Worm (Caenorhabditis elegans) whole organism, late embryonic: ENCODE results near the gene F52B10.3.

ENCODE experiments used
- C38D4.7 ChIP-seq: fragments of 200-800 bp; sonication (Bioruptor generic); optimal IDR thresholded peaks from 2 replicates; lab custom pipeline; 2018; ENCODE audit warnings: mild to moderate bottlenecking, missing genetic modification characterization, moderate library complexity, missing compliant biosample characterization
- K09A11.1 ChIP-seq: sonication (generic microtip); optimal IDR thresholded peaks from 2 replicates; lab custom pipeline; 2017; ENCODE audit warnings: antibody characterized with exemption, mild to moderate bottlenecking, missing genetic modification characterization, missing compliant biosample characterization; ENCODE audit not compliant: insufficient read depth
- ahr-1 ChIP-seq: sonication (generic microtip); optimal IDR thresholded peaks from 2 replicates; lab custom pipeline; 2016; ENCODE audit warnings: missing genetic modification characterization, missing compliant biosample characterization
- ceh-14 ChIP-seq: sonication (generic microtip); optimal IDR thresholded peaks from 2 replicates; lab custom pipeline; 2016; ENCODE audit warnings: missing genotype, missing genetic modification characterization, missing compliant biosample characterization
- ceh-18 ChIP-seq: sonication (generic microtip); optimal IDR thresholded peaks from 2 replicates; lab custom pipeline; 2016; ENCODE audit warnings: missing genetic modification characterization, missing compliant biosample characterization
- ceh-2 ChIP-seq: sonication (generic microtip); optimal IDR thresholded peaks from 2 replicates; lab custom pipeline; 2016; ENCODE audit warnings: missing genotype, missing genetic modification characterization, missing compliant biosample characterization
- ceh-22 ChIP-seq: sonication (generic microtip); optimal IDR thresholded peaks from 2 replicates; lab custom pipeline; 2017; ENCODE audit warnings: missing biosample characterization, missing genetic modification characterization
- ceh-24 ChIP-seq: sonication (generic microtip); optimal IDR thresholded peaks from 2 replicates; lab custom pipeline; 2016; ENCODE audit warnings: mild to moderate bottlenecking, missing genetic modification characterization, missing compliant biosample characterization
- ceh-31 ChIP-seq: sonication (generic microtip); optimal IDR thresholded peaks from 2 replicates; lab custom pipeline; 2016; ENCODE audit warnings: missing genetic modification characterization, missing compliant biosample characterization
- ceh-48 ChIP-seq: sonication (generic microtip); optimal IDR thresholded peaks from 2 replicates; lab custom pipeline; 2016; ENCODE audit warnings: missing genetic modification characterization, inconsistent platforms, missing compliant biosample characterization
- ceh-9 ChIP-seq: sonication (generic microtip); optimal IDR thresholded peaks from 2 replicates; lab custom pipeline; 2016; ENCODE audit warnings: mild to moderate bottlenecking, missing genetic modification characterization, inconsistent platforms, missing compliant biosample characterization
- che-1 ChIP-seq: sonication (generic microtip); optimal IDR thresholded peaks from 2 replicates; lab custom pipeline; 2016; ENCODE audit warnings: mild to moderate bottlenecking, missing genetic modification characterization, missing compliant biosample characterization
- dmd-4 ChIP-seq: sonication (generic microtip); optimal IDR thresholded peaks from 2 replicates; lab custom pipeline; 2016; ENCODE audit warnings: borderline replicate concordance, missing genetic modification characterization, missing compliant biosample characterization
- dve-1 ChIP-seq: sonication (generic microtip); optimal IDR thresholded peaks from 2 replicates; lab custom pipeline; 2017; ENCODE audit warnings: antibody characterized with exemption, mild to moderate bottlenecking, missing genetic modification characterization, missing compliant biosample characterization
- elt-2 ChIP-seq: sonication (generic microtip); optimal IDR thresholded peaks from 2 replicates; lab custom pipeline; 2016; ENCODE audit warnings: missing genetic modification reagents, missing genetic modification characterization, missing compliant biosample characterization
- fkh-10 ChIP-seq: fragments of 150-350 bp; optimal IDR thresholded peaks from 2 replicates; lab custom pipeline; 2014; ENCODE audit warnings: missing biosample characterization, missing genetic modification reagents, missing genetic modification characterization
- hlh-30 ChIP-seq: sonication (generic microtip); optimal IDR thresholded peaks from 2 replicates; lab custom pipeline; 2017; ENCODE audit warnings: antibody characterized with exemption, missing genetic modification characterization, missing compliant biosample characterization; ENCODE audit not compliant: insufficient read depth
- lin-11 ChIP-seq: fragments of 200-800 bp; sonication (Bioruptor generic); optimal IDR thresholded peaks from 2 replicates; lab custom pipeline; 2018; ENCODE audit warnings: mild to moderate bottlenecking, missing genetic modification characterization, missing compliant biosample characterization
- mec-3 ChIP-seq: sonication (generic microtip); optimal IDR thresholded peaks from 2 replicates; lab custom pipeline; 2016; ENCODE audit warnings: borderline replicate concordance, missing genetic modification characterization, missing compliant biosample characterization
- nfya-1 ChIP-seq: sonication (generic microtip); optimal IDR thresholded peaks from 2 replicates; lab custom pipeline; 2017; ENCODE audit warnings: missing genetic modification characterization, mild to moderate bottlenecking, missing compliant biosample characterization, antibody characterized with exemption, moderate library complexity
- nhr-11 ChIP-seq: fragments of 150-350 bp; optimal IDR thresholded peaks from 2 replicates; lab custom pipeline; 2014; ENCODE audit warnings: missing biosample characterization, missing genetic modification characterization
- nhr-232 ChIP-seq: sonication (generic microtip); optimal IDR thresholded peaks from 2 replicates; lab custom pipeline; 2016; ENCODE audit warnings: missing genetic modification characterization, missing compliant biosample characterization
- npax-4 ChIP-seq: sonication (generic microtip); optimal IDR thresholded peaks from 2 replicates; lab custom pipeline; 2016; ENCODE audit warnings: missing genetic modification characterization, missing compliant biosample characterization
- odd-2 ChIP-seq: sonication (generic microtip); optimal IDR thresholded peaks from 2 replicates; lab custom pipeline; 2017; ENCODE audit warnings: antibody characterized with exemption, mild to moderate bottlenecking, missing genetic modification characterization, missing compliant biosample characterization
- pag-3 ChIP-seq: sonication (generic microtip); optimal IDR thresholded peaks from 2 replicates; lab custom pipeline; 2016; ENCODE audit warnings: missing compliant biosample characterization, missing genetic modification characterization, borderline replicate concordance
- pat-9 ChIP-seq: fragments of 200-800 bp; sonication (Bioruptor generic); optimal IDR thresholded peaks from 2 replicates; lab custom pipeline; 2018; ENCODE audit warnings: mild to moderate bottlenecking, missing genetic modification characterization, moderate library complexity, missing compliant biosample characterization
- pax-1 ChIP-seq: fragments of 150-350 bp; optimal IDR thresholded peaks from 2 replicates; lab custom pipeline; 2014; ENCODE audit warnings: missing biosample characterization, missing genetic modification characterization
- pha-2 ChIP-seq: sonication (generic microtip); optimal IDR thresholded peaks from 2 replicates; lab custom pipeline; 2017; ENCODE audit warnings: mild to moderate bottlenecking, missing genetic modification characterization, missing compliant biosample characterization
- pha-4 ChIP-seq: fragments of 150-350 bp; optimal IDR thresholded peaks from 2 replicates; lab custom pipeline; 2018; ENCODE audit warnings: missing biosample characterization, missing genetic modification reagents, missing genetic modification characterization
- ref-2 ChIP-seq: sonication (generic microtip); optimal IDR thresholded peaks from 2 replicates; lab custom pipeline; 2016; ENCODE audit warnings: missing genetic modification characterization, missing compliant biosample characterization
- sdc-2 ChIP-seq: sonication (generic microtip); optimal IDR thresholded peaks from 2 replicates; lab custom pipeline; 2016; ENCODE audit warnings: missing genotype, missing genetic modification characterization, missing compliant biosample characterization
- sox-2 ChIP-seq: fragments of 200-800 bp; sonication (Bioruptor generic); IDR thresholded peaks from 2 replicates; pipeline ENCODE4 v1.3.6; 2022; ENCODE audit warnings: missing genetic modification reagents, missing genetic modification characterization, missing compliant biosample characterization
- sox-4 ChIP-seq: sonication (generic microtip); optimal IDR thresholded peaks from 2 replicates; lab custom pipeline; 2017; ENCODE audit warnings: mild to moderate bottlenecking, missing genetic modification characterization, inconsistent platforms, missing compliant biosample characterization
- tbx-2 ChIP-seq: sonication (generic microtip); optimal IDR thresholded peaks from 2 replicates; lab custom pipeline; 2016; ENCODE audit warnings: missing genetic modification characterization, missing compliant biosample characterization
- ttx-3 ChIP-seq: sonication (generic microtip); optimal IDR thresholded peaks from 2 replicates; lab custom pipeline; 2016; ENCODE audit warnings: missing genetic modification reagents, missing genetic modification characterization, missing compliant biosample characterization
- unc-3 ChIP-seq, 2 experiments: fragments of 200-800 bp in 1 of 2; sonication (Bioruptor generic) in 1 of 2; sonication (generic microtip) in 1 of 2; conservative IDR thresholded peaks in 1 of 2; optimal IDR thresholded peaks in 1 of 2; 2 replicates each; pipeline versions ENCODE4 v1.3.6 to Lab custom; 2016 to 2022; ENCODE audit warnings: missing compliant biosample characterization in 2 of 2, missing genetic modification characterization in 2 of 2, missing genetic modification reagents in 1 of 2
- unc-86 ChIP-seq: sonication (generic microtip); optimal IDR thresholded peaks from 2 replicates; lab custom pipeline; 2016; ENCODE audit warnings: missing genetic modification characterization, missing compliant biosample characterization
- ztf-16 ChIP-seq: sonication (generic microtip); optimal IDR thresholded peaks from 2 replicates; lab custom pipeline; 2017; ENCODE audit warnings: missing genetic modification characterization, missing compliant biosample characterization

The F52B10.3 gene

ce11 chrX:2898256-2898655 is at the start of gene F52B10.3:
F52B10.3 (minus strand) TSS chrX:2898356.
- TF ChIP-seq ceh-48 (peak; percentile 64), ztf-16 (no peak), nfya-1 (tag; lab: Kevin White, UChicago) (peak; percentile 5), elt-2 (tag; lab: Kevin White, UChicago) (peak; percentile 1), lin-11 (no peak)

DNA sequence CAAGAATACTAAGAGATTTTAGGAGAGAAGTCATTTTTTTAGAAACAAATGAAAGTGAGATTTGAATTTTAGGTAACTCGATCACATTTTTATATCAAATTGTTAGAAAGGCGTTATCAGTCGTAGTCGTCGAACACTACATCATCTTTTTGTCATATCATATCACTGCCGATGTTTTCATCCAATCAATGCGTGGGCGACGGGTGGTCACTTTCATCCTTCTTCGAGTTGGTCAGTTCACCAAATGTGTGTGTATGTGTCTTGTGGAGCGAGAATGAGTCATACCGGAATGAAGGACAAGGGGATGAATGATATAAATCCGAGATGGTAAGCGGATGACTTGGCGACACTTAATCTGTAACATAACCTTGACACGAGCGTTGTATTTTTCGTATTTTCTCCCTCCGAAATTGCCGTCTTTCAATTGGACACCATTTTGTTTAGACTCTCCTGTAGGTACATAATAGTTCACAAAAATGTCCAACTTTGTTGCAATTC is 48.4 kb upstream of the F52B10.3 start, which contains the start of the genes Y41G9A.10 and Y41G9A.5:
Gene Y41G9A.10, minus strand, starts transcription at position 51 of the 498 bp plus-strand sequence.
Gene Y41G9A.5, plus strand, starts transcription at position 160 of the 498 bp plus-strand sequence.
- TF ChIP-seq ahr-1 (tag; lab: Kevin White, UChicago) (no peak), ceh-14 (tag; lab: Kevin White, UChicago) (no peak), hlh-30 (tag; lab: Kevin White, UChicago) (no peak), sox-2 (GFP tag; lab: Robert Waterston, UW) (no peak)

ce11 chrX:2945950-2946349 is 47.8 kb upstream of the F52B10.3 start:
- TF ChIP-seq pag-3 (tag; lab: Kevin White, UChicago) (no peak), pat-9 (tag; lab: Kevin White, UChicago) (no peak), ceh-22 (tag; lab: Kevin White, UChicago) (no peak), npax-4 (no peak), C38D4.7 (GFP tag; lab: Kevin White, UChicago) (no peak), K09A11.1 (tag; lab: Kevin White, UChicago) (no peak), sox-2 (GFP tag; lab: Robert Waterston, UW) (no peak), che-1 (tag; lab: Kevin White, UChicago) (no peak), nhr-11 (no peak), nhr-232 (tag; lab: Kevin White, UChicago) (no peak), dmd-4 (tag; lab: Kevin White, UChicago) (no peak), ceh-2 (no peak), ttx-3 (tag; lab: Kevin White, UChicago) (no peak), ceh-9 (tag; lab: Kevin White, UChicago) (no peak)

DNA sequence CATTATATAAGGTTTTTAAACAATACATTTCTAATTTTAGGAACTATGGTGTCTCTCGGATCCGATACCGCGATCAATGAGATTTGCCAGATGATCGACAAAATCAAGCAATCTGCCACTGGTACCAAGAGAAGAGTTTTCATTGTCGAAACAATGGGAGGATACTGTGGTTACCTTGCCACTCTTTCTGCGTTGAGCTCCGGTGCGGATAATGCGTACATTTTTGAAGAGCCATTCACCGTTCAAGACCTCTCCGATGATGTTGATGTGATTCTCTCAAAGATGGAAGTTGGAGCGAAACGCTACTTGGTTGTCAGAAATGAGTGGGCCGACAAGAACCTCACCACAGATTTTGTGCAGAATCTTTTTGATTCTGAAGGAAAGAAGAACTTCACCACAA is 45.5 kb upstream of the F52B10.3 start:
- TF ChIP-seq pha-2 (tag; lab: Kevin White, UChicago), result no peak
- TF ChIP-seq, all 69 proteins: peak for 0

ce11 chrX:2942327-2942726 is 44.2 kb upstream of the F52B10.3 start:
- TF ChIP-seq K09A11.1 (tag; lab: Kevin White, UChicago), result no peak
- TF ChIP-seq pag-3 (tag; lab: Kevin White, UChicago), result no peak
- TF ChIP-seq ceh-24 (tag; lab: Kevin White, UChicago), result no peak
- no peak for TF ChIP-seq unc-86 (tag; lab: Kevin White, UChicago)

DNA sequence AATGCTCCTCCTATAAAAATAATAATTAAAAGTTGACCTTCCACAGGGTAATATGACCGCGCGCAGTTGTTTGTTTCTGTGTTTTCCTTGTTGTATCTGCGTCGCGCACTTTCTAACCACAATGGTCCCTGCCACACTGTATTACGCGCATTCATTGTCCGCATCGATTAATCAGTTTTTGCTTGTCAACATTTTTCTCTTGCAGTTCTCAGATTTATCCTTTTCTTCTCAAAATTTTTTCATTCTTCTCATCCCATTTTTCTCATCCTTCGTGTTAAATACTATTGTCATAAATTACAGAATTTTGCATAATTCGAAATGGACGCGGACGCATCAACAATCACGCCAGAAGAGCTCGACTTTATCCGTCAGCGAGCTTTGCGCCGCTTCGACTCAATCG is 42.4 kb upstream of the F52B10.3 start, which contains the start of gene pfk-1.1:
Gene pfk-1.1, plus strand, starts transcription at position 301 of the 400 bp plus-strand sequence.
- TF ChIP-seq hlh-30 (tag; lab: Kevin White, UChicago), result no peak
- TF ChIP-seq sdc-2 (tag; lab: Kevin White, UChicago), result peak; percentile 64

ce11 chrX:2939526-2939925 is 41.4 kb upstream of the F52B10.3 start:
- no peak for TF ChIP-seq unc-3 (GFP tag; conservative IDR thresholded peaks at IDR 0.05; lab: Robert Waterston, UW)
- no peak for TF ChIP-seq unc-3 (tag; optimal IDR thresholded peaks at IDR 0.05; lab: Kevin White, UChicago)
- no peak for TF ChIP-seq K09A11.1 (tag; lab: Kevin White, UChicago)
- TF ChIP-seq npax-4, result no peak
- TF ChIP-seq odd-2 (tag; lab: Kevin White, UChicago), result no peak
- no peak for TF ChIP-seq mec-3 (tag; lab: Kevin White, UChicago)
- TF ChIP-seq ceh-18 (tag; lab: Kevin White, UChicago), result no peak
- TF ChIP-seq ceh-22 (tag; lab: Kevin White, UChicago), result no peak
- no peak for TF ChIP-seq pat-9 (tag; lab: Kevin White, UChicago)
- TF ChIP-seq ref-2 (tag; lab: Kevin White, UChicago), result no peak
- TF ChIP-seq fkh-10 (GFP tag; lab: Kevin White, UChicago), result no peak
- TF ChIP-seq sox-4, result no peak
- no peak for TF ChIP-seq hlh-30 (tag; lab: Kevin White, UChicago)
- no peak for TF ChIP-seq ceh-31 (tag; lab: Kevin White, UChicago)
- TF ChIP-seq pha-2 (tag; lab: Kevin White, UChicago), result no peak
- no peak for TF ChIP-seq tbx-2 (tag; lab: Kevin White, UChicago)
- TF ChIP-seq pha-4, result no peak
- no peak for TF ChIP-seq dve-1 (tag; lab: Kevin White, UChicago)
- no peak for TF ChIP-seq pax-1 (tag; lab: Kevin White, UChicago)
